Worm (Caenorhabditis elegans) whole organism, L2 larva: Measurements from ENCODE around the gene npr-20.
A peak's percentile ranks its signal among the peaks of the same experiment; 100 is the strongest.

Experiments used
- C34F6.9 ChIP-seq: fragments of 150-350 bp; optimal IDR thresholded peaks from 2 replicates; lab custom pipeline; 2014; ENCODE audit warnings: missing biosample characterization, missing genetic modification characterization
- F13H6.1 ChIP-seq: sonication (generic microtip); optimal IDR thresholded peaks from 2 replicates; lab custom pipeline; 2016; ENCODE audit warnings: missing genetic modification characterization, missing compliant biosample characterization
- R02D3.7 ChIP-seq: fragments of 150-350 bp; optimal IDR thresholded peaks from 2 replicates; lab custom pipeline; 2014; ENCODE audit warnings: missing biosample characterization, missing genetic modification characterization
- Y55F3AM.14 ChIP-seq: fragments of 200-800 bp; sonication (Bioruptor generic); optimal IDR thresholded peaks from 2 replicates; lab custom pipeline; 2018; ENCODE audit warnings: mild to moderate bottlenecking, missing genetic modification characterization, missing compliant biosample characterization
- alr-1 ChIP-seq: fragments of 150-350 bp; optimal IDR thresholded peaks from 2 replicates; lab custom pipeline; 2014; ENCODE audit warnings: missing biosample characterization, missing genetic modification characterization
- aly-2 ChIP-seq: fragments of 150-350 bp; optimal IDR thresholded peaks from 2 replicates; lab custom pipeline; 2014; ENCODE audit warnings: missing biosample characterization, missing genetic modification characterization
- blmp-1 ChIP-seq: sonication (generic microtip); optimal IDR thresholded peaks from 2 replicates; lab custom pipeline; 2017; ENCODE audit warnings: missing genetic modification characterization, mild to moderate bottlenecking, missing compliant biosample characterization, antibody characterized with exemption, moderate library complexity; ENCODE audit not compliant: insufficient read depth
- ceh-16 ChIP-seq: fragments of 150-350 bp; optimal IDR thresholded peaks from 2 replicates; lab custom pipeline; 2014; ENCODE audit warnings: missing biosample characterization, missing genetic modification characterization
- ceh-82 ChIP-seq: fragments of 150-350 bp; optimal IDR thresholded peaks from 2 replicates; lab custom pipeline; 2014; ENCODE audit warnings: missing biosample characterization, missing genetic modification characterization
- crh-2 ChIP-seq: sonication (generic microtip); optimal IDR thresholded peaks from 2 replicates; lab custom pipeline; 2017; ENCODE audit warnings: missing biosample characterization, missing genetic modification characterization
- dmd-4 ChIP-seq: sonication (generic microtip); optimal IDR thresholded peaks from 2 replicates; lab custom pipeline; 2017; ENCODE audit warnings: missing biosample characterization, missing genetic modification characterization
- egl-27 ChIP-seq: sonication (generic microtip); optimal IDR thresholded peaks from 3 replicates; lab custom pipeline; 2017; ENCODE audit warnings: missing biosample characterization, missing genetic modification reagents, missing genetic modification characterization
- elt-1 ChIP-seq: fragments of 150-350 bp; optimal IDR thresholded peaks from 2 replicates; lab custom pipeline; 2014; ENCODE audit warnings: missing biosample characterization, missing genetic modification characterization
- elt-3 ChIP-seq: sonication (generic microtip); optimal IDR thresholded peaks from 2 replicates; lab custom pipeline; 2017; ENCODE audit warnings: missing biosample characterization, missing genetic modification characterization
- fos-1 ChIP-seq: fragments of 150-350 bp; optimal IDR thresholded peaks from 2 replicates; lab custom pipeline; 2014; ENCODE audit warnings: missing biosample characterization, missing genetic modification characterization
- lin-13 ChIP-seq: fragments of 150-350 bp; optimal IDR thresholded peaks from 2 replicates; lab custom pipeline; 2014; ENCODE audit warnings: missing biosample characterization, missing genetic modification reagents, missing genetic modification characterization
- lin-39 ChIP-seq: fragments of 150-350 bp; optimal IDR thresholded peaks from 2 replicates; lab custom pipeline; 2014; ENCODE audit warnings: missing biosample characterization, missing genetic modification reagents, missing genetic modification characterization
- lsy-2 ChIP-seq, 2 experiments: fragments of 150-350 bp in 1 of 2; sonication (generic microtip) in 1 of 2; optimal IDR thresholded peaks; 2 replicates each; lab custom pipeline; 2014 to 2017; ENCODE audit warnings: missing biosample characterization in 2 of 2, missing genetic modification characterization in 2 of 2
- mab-5 ChIP-seq: fragments of 150-350 bp; optimal IDR thresholded peaks from 2 replicates; lab custom pipeline; 2014; ENCODE audit warnings: missing biosample characterization, missing genetic modification characterization
- nhr-10 ChIP-seq: sonication (generic microtip); optimal IDR thresholded peaks from 2 replicates; lab custom pipeline; 2017; ENCODE audit warnings: missing biosample characterization, missing genetic modification characterization
- nhr-129 ChIP-seq: fragments of 150-350 bp; optimal IDR thresholded peaks from 2 replicates; lab custom pipeline; 2014; ENCODE audit warnings: missing biosample characterization, missing genetic modification characterization
- nhr-23 ChIP-seq: fragments of 150-350 bp; optimal IDR thresholded peaks from 2 replicates; lab custom pipeline; 2014; ENCODE audit warnings: missing biosample characterization, missing genetic modification reagents, missing genetic modification characterization
- nhr-25 ChIP-seq: fragments of 150-350 bp; sonication (generic microtip); optimal IDR thresholded peaks from 3 replicates; lab custom pipeline; 2014; ENCODE audit warnings: missing biosample characterization, missing genetic modification characterization
- nhr-6 ChIP-seq: fragments of 150-350 bp; optimal IDR thresholded peaks from 2 replicates; lab custom pipeline; 2014; ENCODE audit warnings: missing biosample characterization, missing genetic modification characterization
- nhr-77 ChIP-seq: fragments of 150-350 bp; optimal IDR thresholded peaks from 2 replicates; lab custom pipeline; 2014; ENCODE audit warnings: missing biosample characterization, missing genetic modification characterization
- peb-1 ChIP-seq: fragments of 150-350 bp; optimal IDR thresholded peaks from 2 replicates; lab custom pipeline; 2014; ENCODE audit warnings: missing biosample characterization, missing genetic modification characterization
- sem-4 ChIP-seq: fragments of 150-350 bp; optimal IDR thresholded peaks from 2 replicates; lab custom pipeline; 2014; ENCODE audit warnings: missing biosample characterization, missing genetic modification reagents, missing genetic modification characterization
- skn-1 ChIP-seq: sonication (generic microtip); optimal IDR thresholded peaks from 2 replicates; lab custom pipeline; 2017; ENCODE audit warnings: missing biosample characterization, missing genetic modification characterization
- sma-3 ChIP-seq: sonication (generic microtip); optimal IDR thresholded peaks from 2 replicates; lab custom pipeline; 2016; ENCODE audit warnings: missing genetic modification reagents, missing genetic modification characterization, missing compliant biosample characterization
- sma-9 ChIP-seq, 2 experiments: fragments of 150-350 bp in 1 of 2; sonication (generic microtip) in 1 of 2; optimal IDR thresholded peaks; 2 replicates each; lab custom pipeline; 2014 to 2016; ENCODE audit warnings: missing genetic modification characterization in 2 of 2, mild to moderate bottlenecking in 1 of 2, missing biosample characterization in 1 of 2, missing compliant biosample characterization in 1 of 2, missing genetic modification reagents in 1 of 2, moderate library complexity in 1 of 2
- snpc-4 ChIP-seq: fragments of 150-350 bp; optimal IDR thresholded peaks from 2 replicates; lab custom pipeline; 2014; ENCODE audit warnings: missing biosample characterization, missing genetic modification characterization
- unc-55 ChIP-seq: fragments of 150-350 bp; sonication (generic microtip); optimal IDR thresholded peaks from 3 replicates; lab custom pipeline; 2014; ENCODE audit warnings: missing biosample characterization, missing genetic modification reagents, missing genetic modification characterization
- unc-62 ChIP-seq: fragments of 150-350 bp; optimal IDR thresholded peaks from 2 replicates; lab custom pipeline; 2014; ENCODE audit warnings: missing biosample characterization, missing genetic modification reagents, missing genetic modification characterization
- zag-1 ChIP-seq: fragments of 150-350 bp; optimal IDR thresholded peaks from 2 replicates; lab custom pipeline; 2014; ENCODE audit warnings: missing biosample characterization, missing genetic modification characterization
- ztf-1 ChIP-seq: fragments of 200-800 bp; sonication (Bioruptor generic); conservative IDR thresholded peaks from 2 replicates; pipeline ENCODE4 v1.3.6; 2022; ENCODE audit warnings: missing genetic modification characterization, missing compliant biosample characterization

Gene npr-20

ce11 chrII:8848984-8849383, 16.0 kb downstream of the npr-20 start:
- no peak for TF ChIP-seq Y55F3AM.14 (GFP tag; lab: Kevin White, UChicago)
- TF ChIP-seq blmp-1, result no peak
- TF ChIP-seq zag-1, result no peak
- no peak for TF ChIP-seq ztf-1
- no peak for TF ChIP-seq sma-3 (GFP tag; lab: Kevin White, UChicago)
- no peak for TF ChIP-seq aly-2 (tag; lab: Kevin White, UChicago)
- no peak for TF ChIP-seq F13H6.1
- no peak for TF ChIP-seq nhr-23 (tag; lab: Kevin White, UChicago)
- no peak for TF ChIP-seq sma-9 (GFP tag; optimal IDR thresholded peaks at IDR 0.05; lab: Kevin White, UChicago)
- no peak for TF ChIP-seq sma-9 (tag; optimal IDR thresholded peaks at IDR 0.05; lab: Kevin White, UChicago)
- no peak for TF ChIP-seq nhr-10
- TF ChIP-seq sem-4 (tag; lab: Kevin White, UChicago), result no peak

DNA sequence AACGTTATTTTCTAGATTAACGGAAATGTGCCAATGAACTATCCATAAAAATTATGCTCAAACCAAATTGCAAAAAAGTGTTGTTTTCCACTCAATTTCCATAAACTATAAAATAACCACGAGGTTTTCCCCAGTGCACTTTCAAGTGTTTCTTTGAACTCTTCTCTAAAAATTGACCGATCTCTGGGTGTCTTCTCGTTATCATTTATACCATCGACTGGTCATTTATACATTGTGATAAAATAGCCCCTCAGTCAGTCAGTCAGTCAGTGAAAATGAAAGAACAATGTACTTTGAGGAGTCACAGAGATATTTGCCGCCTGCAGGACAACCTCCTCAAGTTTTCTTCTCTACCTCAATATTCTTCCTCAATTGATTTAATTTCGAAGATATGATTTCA, 19.0 kb downstream of the npr-20 start:
- TF ChIP-seq nhr-6, result no peak
- TF ChIP-seq nhr-77 (tag; lab: Kevin White, UChicago), result no peak
- TF ChIP-seq unc-55 (GFP tag; lab: Kevin White, UChicago), result no peak
- TF ChIP-seq lin-39 (tag; lab: Kevin White, UChicago), result no peak
- no peak for TF ChIP-seq skn-1 (tag; lab: Kevin White, UChicago)
- no peak for TF ChIP-seq zag-1
- peak; percentile 9 for TF ChIP-seq blmp-1
- TF ChIP-seq ceh-16 (tag; lab: Kevin White, UChicago), result no peak
- no peak for TF ChIP-seq Y55F3AM.14 (GFP tag; lab: Kevin White, UChicago)
- no peak for TF ChIP-seq unc-62 (GFP tag; lab: Kevin White, UChicago)
- no peak for TF ChIP-seq sem-4 (tag; lab: Kevin White, UChicago)
- peak; percentile 50 for TF ChIP-seq sma-9 (GFP tag; optimal IDR thresholded peaks at IDR 0.05; lab: Kevin White, UChicago)
- TF ChIP-seq sma-9 (tag; optimal IDR thresholded peaks at IDR 0.05; lab: Kevin White, UChicago), result no peak
- peak; percentile 25 for TF ChIP-seq crh-2 (tag; lab: Kevin White, UChicago)
- TF ChIP-seq ceh-82, result no peak
- TF ChIP-seq lin-13, result no peak
- no peak for TF ChIP-seq mab-5 (tag; lab: Kevin White, UChicago)
- no peak for TF ChIP-seq elt-1
- TF ChIP-seq elt-3 (tag; lab: Kevin White, UChicago), result no peak
- TF ChIP-seq fos-1 (tag; lab: Kevin White, UChicago), result peak; percentile 18
- peak; percentile 13 for TF ChIP-seq F13H6.1
- no peak for TF ChIP-seq C34F6.9
- no peak for TF ChIP-seq R02D3.7 (tag; lab: Kevin White, UChicago)
- no peak for TF ChIP-seq nhr-25 (tag; lab: Kevin White, UChicago)
- no peak for TF ChIP-seq dmd-4 (tag; lab: Kevin White, UChicago)
- TF ChIP-seq alr-1 (tag; lab: Kevin White, UChicago), result no peak

- TF ChIP-seq sma-9 (GFP tag; optimal IDR thresholded peaks at IDR 0.05; lab: Kevin White, UChicago) (no peak), sma-9 (tag; optimal IDR thresholded peaks at IDR 0.05; lab: Kevin White, UChicago) (no peak), aly-2 (tag; lab: Kevin White, UChicago) (no peak), elt-1 (no peak), zag-1 (no peak), peb-1 (tag; lab: Kevin White, UChicago) (no peak), Y55F3AM.14 (GFP tag; lab: Kevin White, UChicago) (no peak), alr-1 (tag; lab: Kevin White, UChicago) (no peak), crh-2 (tag; lab: Kevin White, UChicago) (no peak), nhr-25 (tag; lab: Kevin White, UChicago) (no peak), skn-1 (tag; lab: Kevin White, UChicago) (no peak), unc-55 (GFP tag; lab: Kevin White, UChicago) (no peak), egl-27 (tag; lab: Kevin White, UChicago) (no peak), snpc-4 (tag; lab: Kevin White, UChicago) (no peak), nhr-10 (no peak), nhr-129 (tag; lab: Kevin White, UChicago) (no peak), unc-62 (GFP tag; lab: Kevin White, UChicago) (no peak), F13H6.1 (no peak)
These were observed 19.7 kb downstream of the npr-20 start, which contains the start of gene agxt-1 for ce11 chrII:8845298-8845697. Gene agxt-1 (plus strand): TSS chrII:8845598.

ce11 chrII:8844465-8845126, 20.4 kb downstream of the npr-20 start, which contains the start of gene F46C5.6:
Gene F46C5.6 (minus strand): TSS chrII:8844515.
- TF ChIP-seq lsy-2 (tag; optimal IDR thresholded peaks at IDR 0.05; lab: Kevin White, UChicago) (peak in 1 of 2 experiments; percentile 26), elt-1 (no peak), C34F6.9 (peak; percentile 28), F13H6.1 (peak; percentile 84), ceh-16 (tag; lab: Kevin White, UChicago) (no peak), sma-9 (GFP tag; optimal IDR thresholded peaks at IDR 0.05; lab: Kevin White, UChicago) (peak; percentile 17), sma-9 (tag; optimal IDR thresholded peaks at IDR 0.05; lab: Kevin White, UChicago) (no peak), nhr-77 (tag; lab: Kevin White, UChicago) (no peak), nhr-129 (tag; lab: Kevin White, UChicago) (peak; percentile 45)
